Fruit fly (Drosophila melanogaster) whole organism, embryonic: Measurements from ENCODE around the gene mbc.
A peak's percentile ranks its signal among the peaks of the same experiment; 100 is the strongest.

ENCODE experiments used
- Bgb ChIP-seq: fragments of 200-800 bp; sonication (Bioruptor generic); IDR thresholded peaks from 2 replicates; pipeline ENCODE4 v1.3.6; 2022; ENCODE audit warnings: missing biosample characterization, missing genetic modification characterization; ENCODE audit not compliant: partially characterized antibody
- CG10565 ChIP-seq: fragments of 200-800 bp; sonication (Bioruptor generic); optimal IDR thresholded peaks from 3 replicates; lab custom pipeline; 2016; ENCODE audit warnings: missing biosample characterization, mild to moderate bottlenecking, missing genetic modification characterization
- CG13624 ChIP-seq: fragments of 200-800 bp; sonication (Bioruptor generic); optimal IDR thresholded peaks from 2 replicates; lab custom pipeline; 2016; ENCODE audit warnings: missing biosample characterization, missing genetic modification characterization
- CG13894 ChIP-seq: fragments of 200-800 bp; sonication (Bioruptor generic); optimal IDR thresholded peaks from 3 replicates; lab custom pipeline; 2018; ENCODE audit warnings: missing biosample characterization, mild to moderate bottlenecking, missing genetic modification characterization, moderate library complexity
- CG16815 ChIP-seq: fragments of 200-800 bp; sonication (Bioruptor generic); optimal IDR thresholded peaks from 3 replicates; lab custom pipeline; 2017; ENCODE audit warnings: missing biosample characterization, mild to moderate bottlenecking, missing genetic modification characterization
- CG17385 ChIP-seq: fragments of 200-800 bp; sonication (Bioruptor generic); optimal IDR thresholded peaks from 3 replicates; lab custom pipeline; 2018; ENCODE audit warnings: missing biosample characterization, mild to moderate bottlenecking, missing genetic modification characterization
- CG34376 ChIP-seq: fragments of 200-800 bp; sonication (Bioruptor generic); optimal IDR thresholded peaks from 2 replicates; lab custom pipeline; 2018; ENCODE audit warnings: missing biosample characterization, mild to moderate bottlenecking, missing genetic modification characterization
- CG34422 ChIP-seq: fragments of 200-800 bp; sonication (Bioruptor generic); IDR thresholded peaks from 3 replicates; pipeline ENCODE4 v1.3.6; 2022; ENCODE audit warnings: missing biosample characterization, missing genetic modification characterization
- CG42726 ChIP-seq: fragments of 200-800 bp; sonication (Bioruptor generic); IDR thresholded peaks from 2 replicates; pipeline ENCODE4 v1.3.6; 2022; ENCODE audit warnings: missing biosample characterization, missing genetic modification characterization; ENCODE audit not compliant: partially characterized antibody
- CG4360 ChIP-seq: fragments of 200-800 bp; sonication (Bioruptor generic); IDR thresholded peaks from 2 replicates; pipeline ENCODE4 v1.3.6; 2022; ENCODE audit warnings: missing biosample characterization, missing genetic modification characterization
- CG4820 ChIP-seq: fragments of 200-800 bp; sonication (Bioruptor generic); optimal IDR thresholded peaks from 3 replicates; lab custom pipeline; 2016; ENCODE audit warnings: missing biosample characterization, missing genetic modification characterization
- CG7271 ChIP-seq: fragments of 200-800 bp; sonication (Bioruptor generic); optimal IDR thresholded peaks from 2 replicates; lab custom pipeline; 2018; ENCODE audit warnings: missing biosample characterization, mild to moderate bottlenecking, missing genetic modification characterization, moderate library complexity
- CG7745 ChIP-seq: fragments of 200-800 bp; sonication (Bioruptor generic); optimal IDR thresholded peaks from 2 replicates; lab custom pipeline; 2018; ENCODE audit warnings: missing biosample characterization, mild to moderate bottlenecking, missing genetic modification characterization, moderate library complexity
- CG9437 ChIP-seq: fragments of 200-800 bp; sonication (Bioruptor generic); optimal IDR thresholded peaks from 2 replicates; lab custom pipeline; 2018; ENCODE audit warnings: missing biosample characterization, mild to moderate bottlenecking, missing genetic modification characterization
- CG9609 ChIP-seq: fragments of 200-800 bp; sonication (Bioruptor generic); optimal IDR thresholded peaks from 3 replicates; lab custom pipeline; 2016; ENCODE audit warnings: missing biosample characterization, missing genetic modification characterization
- D ChIP-seq, 2 experiments: fragments of 200-800 bp in 1 of 2; fragments of >200 bp in 1 of 2; sonication (Bioruptor generic) in 1 of 2; optimal IDR thresholded peaks; 2 replicates in 1 of 2; 3 replicates in 1 of 2; lab custom pipeline; 2017; ENCODE audit warnings: mild to moderate bottlenecking in 1 of 2, missing biosample characterization in 1 of 2, missing genetic modification characterization in 1 of 2, missing genetic modification reagents in 1 of 2
- Dbx ChIP-seq: fragments of 200-800 bp; sonication (Bioruptor generic); IDR thresholded peaks from 3 replicates; pipeline ENCODE4 v1.3.6; 2022; ENCODE audit warnings: missing biosample characterization, missing genetic modification characterization
- Eip74EF ChIP-seq, 2 experiments: fragments of 200-800 bp in 1 of 2; fragments of >200 bp in 1 of 2; sonication (Bioruptor generic) in 1 of 2; optimal IDR thresholded peaks; 2 replicates each; lab custom pipeline; 2017 to 2019; ENCODE audit warnings: missing biosample characterization in 2 of 2, missing genetic modification characterization in 2 of 2, mild to moderate bottlenecking in 1 of 2, moderate library complexity in 1 of 2
- Ets65A ChIP-seq: fragments of 200-800 bp; sonication (Bioruptor generic); peaks from one replicate; lab custom pipeline; 2016; ENCODE audit warnings: missing biosample characterization, missing genetic modification characterization
- H2.0 ChIP-seq: fragments of 200-800 bp; sonication (Bioruptor generic); IDR thresholded peaks from 2 replicates; pipeline ENCODE4 v1.3.6; 2022; ENCODE audit warnings: missing biosample characterization, missing genetic modification characterization
- HLHmδ ChIP-seq: fragments of 200-800 bp; sonication (Bioruptor generic); optimal IDR thresholded peaks from 2 replicates; lab custom pipeline; 2018; ENCODE audit warnings: missing biosample characterization, mild to moderate bottlenecking, missing genetic modification characterization, moderate library complexity
- Hr78 ChIP-seq, 2 experiments: fragments of 200-800 bp in 1 of 2; fragments of >200 bp in 1 of 2; sonication (Bioruptor generic) in 1 of 2; optimal IDR thresholded peaks; 2 replicates each; lab custom pipeline; 2017 to 2019; ENCODE audit warnings: missing biosample characterization in 2 of 2, missing genetic modification characterization in 2 of 2, mild to moderate bottlenecking in 1 of 2, moderate library complexity in 1 of 2
- MTF-1 ChIP-seq: fragments of 200-800 bp; sonication (Bioruptor generic); optimal IDR thresholded peaks from 2 replicates; lab custom pipeline; 2018; ENCODE audit warnings: missing biosample characterization, mild to moderate bottlenecking, missing genetic modification characterization, borderline replicate concordance
- Mad ChIP-seq: fragments of 200-800 bp; sonication (Bioruptor generic); optimal IDR thresholded peaks from 2 replicates; lab custom pipeline; 2016; ENCODE audit warnings: missing biosample characterization, missing genetic modification characterization
- NC2β ChIP-seq: fragments of 200-800 bp; sonication (Bioruptor generic); optimal IDR thresholded peaks from 2 replicates; lab custom pipeline; 2016; ENCODE audit warnings: missing biosample characterization, missing genetic modification characterization
- Ptx1 ChIP-seq: fragments of 200-800 bp; sonication (Bioruptor generic); IDR thresholded peaks from 2 replicates; pipeline ENCODE4 v1.3.6; 2022; ENCODE audit warnings: missing biosample characterization, missing genetic modification characterization
- Scr ChIP-seq: fragments of 200-800 bp; sonication (Bioruptor generic); IDR thresholded peaks from 2 replicates; pipeline ENCODE4 v1.3.6; 2022; ENCODE audit warnings: missing biosample characterization, missing genetic modification characterization; ENCODE audit not compliant: partially characterized antibody
- Sox102F ChIP-seq: fragments of 200-800 bp; sonication (Bioruptor generic); optimal IDR thresholded peaks from 2 replicates; lab custom pipeline; 2018; ENCODE audit warnings: missing biosample characterization, mild to moderate bottlenecking, missing genetic modification characterization, moderate library complexity
- Vsx1 ChIP-seq: fragments of 200-800 bp; sonication (Bioruptor generic); optimal IDR thresholded peaks from 2 replicates; lab custom pipeline; 2017; ENCODE audit warnings: missing biosample characterization, mild to moderate bottlenecking, missing genetic modification characterization, missing genetic modification reagents
- ap ChIP-seq: fragments of 200-800 bp; sonication (Bioruptor generic); IDR thresholded peaks from 2 replicates; pipeline ENCODE4 v1.3.6; 2022; ENCODE audit warnings: missing biosample characterization, missing genetic modification characterization
- ara ChIP-seq: fragments of 200-800 bp; sonication (Bioruptor generic); IDR thresholded peaks from 2 replicates; pipeline ENCODE4 v1.3.6; 2022; ENCODE audit warnings: missing biosample characterization, missing genetic modification characterization
- bcd ChIP-seq: fragments of 200-800 bp; sonication (Bioruptor generic); optimal IDR thresholded peaks from 2 replicates; lab custom pipeline; 2017; ENCODE audit warnings: missing biosample characterization, mild to moderate bottlenecking, missing genetic modification characterization
- chinmo ChIP-seq: fragments of 200-800 bp; sonication (Bioruptor generic); IDR thresholded peaks from 4 replicates; pipeline ENCODE4 v1.3.6; 2022; ENCODE audit warnings: missing biosample characterization, missing genetic modification characterization; ENCODE audit not compliant: partially characterized antibody
- crc ChIP-seq: fragments of 200-800 bp; sonication (Bioruptor generic); optimal IDR thresholded peaks from 2 replicates; lab custom pipeline; 2016; ENCODE audit warnings: missing biosample characterization, missing genetic modification characterization
- dmrt11E ChIP-seq: fragments of 200-800 bp; sonication (Bioruptor generic); optimal IDR thresholded peaks from 3 replicates; lab custom pipeline; 2018; ENCODE audit warnings: missing biosample characterization, mild to moderate bottlenecking, missing genetic modification characterization, moderate library complexity
- ems ChIP-seq: fragments of 200-800 bp; sonication (Bioruptor generic); optimal IDR thresholded peaks from 3 replicates; lab custom pipeline; 2016; ENCODE audit warnings: missing biosample characterization, missing genetic modification characterization
- fd64A ChIP-seq: fragments of 200-800 bp; sonication (Bioruptor generic); optimal IDR thresholded peaks from 3 replicates; lab custom pipeline; 2018; ENCODE audit warnings: missing biosample characterization, mild to moderate bottlenecking, missing genetic modification characterization
- ind ChIP-seq: fragments of 200-800 bp; sonication (Bioruptor generic); optimal IDR thresholded peaks from 3 replicates; lab custom pipeline; 2016; ENCODE audit warnings: missing biosample characterization, missing genetic modification characterization
- jing ChIP-seq: fragments of 200-800 bp; sonication (Bioruptor generic); optimal IDR thresholded peaks from 2 replicates; lab custom pipeline; 2018; ENCODE audit warnings: missing biosample characterization, mild to moderate bottlenecking, missing genetic modification characterization
- lola ChIP-seq, 3 experiments: fragments of >200 bp in 2 of 3; fragments of 200-800 bp in 1 of 3; sonication (Bioruptor generic) in 1 of 3; optimal IDR thresholded peaks; 2 replicates each; lab custom pipeline; 2017 to 2019; ENCODE audit warnings: missing biosample characterization in 3 of 3, missing genetic modification characterization in 3 of 3, mild to moderate bottlenecking in 1 of 3, moderate library complexity in 1 of 3
- nmo ChIP-seq: fragments of 200-800 bp; sonication (Bioruptor generic); optimal IDR thresholded peaks from 2 replicates; lab custom pipeline; 2018; ENCODE audit warnings: missing biosample characterization, mild to moderate bottlenecking, missing genetic modification characterization, moderate library complexity
- odd ChIP-seq: fragments of 200-800 bp; sonication (Bioruptor generic); optimal IDR thresholded peaks from 2 replicates; lab custom pipeline; 2017; ENCODE audit warnings: missing biosample characterization, mild to moderate bottlenecking, missing genetic modification characterization
- peb ChIP-seq: fragments of 200-800 bp; sonication (Bioruptor generic); IDR thresholded peaks from 2 replicates; pipeline ENCODE4 v1.3.6; 2022; ENCODE audit warnings: missing biosample characterization, missing genetic modification characterization
- prd ChIP-seq, 3 experiments: fragments of >200 bp in 2 of 3; fragments of 200-800 bp in 1 of 3; sonication (Bioruptor generic) in 1 of 3; optimal IDR thresholded peaks in 2 of 3; IDR thresholded peaks in 1 of 3; 2 replicates in 2 of 3; 3 replicates in 1 of 3; pipeline versions ENCODE4 v1.3.6 to Lab custom; 2017 to 2022; ENCODE audit warnings: missing biosample characterization in 1 of 3, missing genetic modification characterization in 1 of 3
- unpg ChIP-seq: fragments of 200-800 bp; sonication (Bioruptor generic); optimal IDR thresholded peaks from 3 replicates; lab custom pipeline; 2018; ENCODE audit warnings: missing biosample characterization, mild to moderate bottlenecking, missing genetic modification characterization, moderate library complexity
- wor ChIP-seq: fragments of 200-800 bp; sonication (Bioruptor generic); IDR thresholded peaks from 2 replicates; pipeline ENCODE4 v1.3.6; 2022; ENCODE audit warnings: missing biosample characterization, missing genetic modification characterization
- yki ChIP-seq: fragments of >200 bp; optimal IDR thresholded peaks from 3 replicates; lab custom pipeline; 2018
- zfh1 ChIP-seq: fragments of 200-800 bp; sonication (Bioruptor generic); IDR thresholded peaks from 3 replicates; pipeline ENCODE4 v1.3.6; 2022; ENCODE audit warnings: missing biosample characterization, missing genetic modification characterization

mbc gene

dm6 chr3R:23767417-23767853, 14.1 kb upstream of the mbc start, which contains the start of the genes CG10214 and CG10375 (continued):
- TF ChIP-seq H2.0 (GFP tag; lab: Robert Waterston, UW) = peak; percentile 55
- TF ChIP-seq CG17385 (GFP tag; lab: Kevin White, UChicago) = peak; percentile 64
- peak; percentile 73; the same call in 2 of the 3 replicates for TF ChIP-seq Dbx (GFP tag; lab: Robert Waterston, UW)
- no peak for TF ChIP-seq jing (GFP tag; lab: Kevin White, UChicago)
- TF ChIP-seq CG42726 = no peak
- no peak for TF ChIP-seq chinmo (GFP tag; lab: Robert Waterston, UW)
- peak; percentile 76 for TF ChIP-seq unpg
- TF ChIP-seq Ptx1 (GFP tag; lab: Robert Waterston, UW) = peak; percentile 67
- peak in 1 of 3 experiments; percentile 64 for TF ChIP-seq lola (GFP tag; optimal IDR thresholded peaks at IDR 0.05; lab: Kevin White, UChicago)
- TF ChIP-seq CG16815 (GFP tag; lab: Kevin White, UChicago) = peak; percentile 20
- TF ChIP-seq wor = peak; percentile 44; the same call in 1 of the 2 replicates
- peak; percentile 83 for TF ChIP-seq NC2β (GFP tag; lab: Kevin White, UChicago)
- TF ChIP-seq Vsx1 (GFP tag; lab: Kevin White, UChicago) = no peak
- TF ChIP-seq Hr78 (GFP tag; optimal IDR thresholded peaks at IDR 0.05; lab: Kevin White, UChicago) = no peak
- peak; percentile 84 for TF ChIP-seq ems
- peak; percentile 89 for TF ChIP-seq CG13624
- TF ChIP-seq CG9609 (GFP tag; lab: Kevin White, UChicago) = peak; percentile 76
- TF ChIP-seq HLHmδ (GFP tag; lab: Kevin White, UChicago) = no peak
- no peak for TF ChIP-seq MTF-1
- no peak for TF ChIP-seq prd (optimal IDR thresholded peaks at IDR 0.05; lab: Kevin White, UChicago)
- peak; percentile 74 for TF ChIP-seq prd (GFP tag; IDR thresholded peaks at IDR 0.05; lab: Robert Waterston, UW)
- TF ChIP-seq zfh1 = peak; percentile 72; the same call in 2 of the 3 replicates
- TF ChIP-seq CG10565 (GFP tag; lab: Kevin White, UChicago) = no peak
- peak; percentile 68 for TF ChIP-seq Sox102F (GFP tag; lab: Kevin White, UChicago)
- TF ChIP-seq fd64A = no peak
- peak; percentile 10; the same call in 1 of the 2 replicates for TF ChIP-seq ara (GFP tag; lab: Robert Waterston, UW)
- TF ChIP-seq Eip74EF (GFP tag; optimal IDR thresholded peaks at IDR 0.05; lab: Kevin White, UChicago) = peak in 1 of 2 experiments; percentile 25
- peak; percentile 83 for TF ChIP-seq nmo (GFP tag; lab: Kevin White, UChicago)
- peak; percentile 69 for TF ChIP-seq CG9437 (GFP tag; lab: Kevin White, UChicago)
- peak; percentile 52 for TF ChIP-seq Scr (GFP tag; lab: Robert Waterston, UW)
- TF ChIP-seq Mad (GFP tag; lab: Kevin White, UChicago) = peak; percentile 65
- no peak for TF ChIP-seq ap (GFP tag; lab: Robert Waterston, UW)
- TF ChIP-seq CG34376 (GFP tag; lab: Kevin White, UChicago) = peak; percentile 67
- TF ChIP-seq CG4820 (GFP tag; lab: Kevin White, UChicago) = peak; percentile 70
- TF ChIP-seq CG7745 (tag; lab: Kevin White, UChicago) = no peak
- peak; percentile 34; the same call in 1 of the 3 replicates for TF ChIP-seq CG34422
- no peak for TF ChIP-seq CG7271 (tag; lab: Kevin White, UChicago)
- TF ChIP-seq Ets65A (GFP tag; lab: Kevin White, UChicago) = peak; percentile 97
- TF ChIP-seq bcd (GFP tag; lab: Kevin White, UChicago) = peak; percentile 64
- no peak for TF ChIP-seq yki
- peak; percentile 80 for TF ChIP-seq ind (GFP tag; lab: Kevin White, UChicago)
- no peak; the same call in 1 of the 2 replicates for TF ChIP-seq Bgb (GFP tag; lab: Robert Waterston, UW)
- no peak for TF ChIP-seq CG4360 (GFP tag; lab: Robert Waterston, UW)
- peak; percentile 64 for TF ChIP-seq dmrt11E (tag; lab: Kevin White, UChicago)
- no peak for TF ChIP-seq D (optimal IDR thresholded peaks at IDR 0.05; lab: Kevin White, UChicago)
- TF ChIP-seq D (GFP tag; optimal IDR thresholded peaks at IDR 0.05; lab: Kevin White, UChicago) = no peak
- no peak for TF ChIP-seq peb (GFP tag; lab: Robert Waterston, UW)
- TF ChIP-seq crc = peak; percentile 64
- peak; percentile 63 for TF ChIP-seq CG13894
- TF ChIP-seq odd (GFP tag; lab: Kevin White, UChicago) = peak; percentile 22
